Fruit fly (Drosophila melanogaster) whole organism, adult: ENCODE data around the gene TBC1d7.

Source experiments
- CG11617 ChIP-seq: fragments of 200-800 bp; sonication (Bioruptor generic); optimal IDR thresholded peaks from 2 replicates; lab custom pipeline; 2017; ENCODE audit warnings: mild to moderate bottlenecking, missing biosample characterization, missing genetic modification reagents, missing genetic modification characterization
- CG12768 ChIP-seq: fragments of 200-800 bp; sonication (Bioruptor generic); optimal IDR thresholded peaks from 2 replicates; lab custom pipeline; 2017; ENCODE audit warnings: missing biosample characterization, missing genetic modification characterization, mild to moderate bottlenecking, moderate library complexity, missing genetic modification reagents
- CG14711 ChIP-seq: fragments of 200-800 bp; sonication (Bioruptor generic); optimal IDR thresholded peaks from 2 replicates; lab custom pipeline; 2018; ENCODE audit warnings: missing biosample characterization, mild to moderate bottlenecking, missing genetic modification characterization, moderate library complexity
- CG1620 ChIP-seq: fragments of 200-800 bp; sonication (Bioruptor generic); optimal IDR thresholded peaks from 2 replicates; lab custom pipeline; 2016; ENCODE audit warnings: missing biosample characterization, missing genetic modification characterization
- CG33017 ChIP-seq: fragments of 200-800 bp; sonication (Bioruptor generic); optimal IDR thresholded peaks from 2 replicates; lab custom pipeline; 2018; ENCODE audit warnings: missing biosample characterization, mild to moderate bottlenecking, missing genetic modification characterization, moderate library complexity
- CG7045 ChIP-seq: fragments of 200-800 bp; sonication (Bioruptor generic); optimal IDR thresholded peaks from 2 replicates; lab custom pipeline; 2017; ENCODE audit warnings: missing biosample characterization, mild to moderate bottlenecking, missing genetic modification characterization
- Clk ChIP-seq: fragments of 200-800 bp; sonication (Bioruptor generic); optimal IDR thresholded peaks from 2 replicates; lab custom pipeline; 2017; ENCODE audit warnings: missing biosample characterization, missing genetic modification characterization
- Crg-1 ChIP-seq: fragments of 200-800 bp; sonication (Bioruptor generic); optimal IDR thresholded peaks from 2 replicates; lab custom pipeline; 2016; ENCODE audit warnings: missing biosample characterization, missing genetic modification characterization
- Mnt ChIP-seq: fragments of 200-800 bp; sonication (Bioruptor generic); optimal IDR thresholded peaks from 2 replicates; lab custom pipeline; 2016; ENCODE audit warnings: missing biosample characterization, mild to moderate bottlenecking, missing genetic modification characterization
- cic ChIP-seq: fragments of 200-800 bp; sonication (Bioruptor generic); optimal IDR thresholded peaks from 2 replicates; lab custom pipeline; 2017; ENCODE audit warnings: missing biosample characterization, mild to moderate bottlenecking, missing genetic modification characterization, moderate library complexity
- kay ChIP-seq: fragments of 200-800 bp; sonication (Bioruptor generic); peaks from one replicate; lab custom pipeline; 2016; ENCODE audit warnings: missing biosample characterization, missing genetic modification characterization, borderline replicate concordance
- toe ChIP-seq: fragments of 200-800 bp; sonication (Bioruptor generic); optimal IDR thresholded peaks from 2 replicates; lab custom pipeline; 2016; ENCODE audit warnings: missing biosample characterization, missing genetic modification characterization

DNA sequence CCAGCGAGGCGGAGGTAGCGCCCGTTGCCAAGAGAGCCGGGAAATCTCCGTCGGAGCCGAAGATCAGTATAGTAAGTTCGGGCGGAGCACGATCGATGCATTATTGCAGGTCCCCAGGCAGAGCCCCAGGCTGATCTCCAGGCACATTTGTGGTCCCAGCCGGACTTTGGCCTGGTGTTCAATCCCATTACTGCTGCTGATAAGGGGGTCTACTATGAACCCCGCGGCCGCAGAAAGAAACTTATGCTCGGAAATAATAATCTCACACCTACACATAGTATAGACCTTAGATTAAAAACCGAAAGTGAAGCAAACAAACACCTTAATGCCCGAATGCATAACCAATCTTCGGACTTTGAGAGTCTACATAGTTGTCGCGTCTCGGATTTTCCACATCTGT is 44.6 kb upstream of the TBC1d7 start:
- TF ChIP-seq Clk (GFP tag; lab: Kevin White, UChicago) (no peak), CG1620 (GFP tag; lab: Kevin White, UChicago) (no peak), Mnt (GFP tag; lab: Kevin White, UChicago) (no peak), CG11617 (GFP tag; lab: Kevin White, UChicago) (no peak), CG33017 (tag; lab: Kevin White, UChicago) (no peak), kay (no peak), CG7045 (GFP tag; lab: Kevin White, UChicago) (no peak), toe (GFP tag; lab: Kevin White, UChicago) (no peak), cic (GFP tag; lab: Kevin White, UChicago) (no peak), CG12768 (GFP tag; lab: Kevin White, UChicago) (no peak), CG14711 (tag; lab: Kevin White, UChicago) (no peak), Crg-1 (GFP tag; lab: Kevin White, UChicago) (no peak)
